Worm (Caenorhabditis elegans) whole organism, L4 larva: ENCODE measurements around the gene sre-3.
A peak's percentile ranks its signal among the peaks of the same experiment; 100 is the strongest.

Source experiments
- D1046.2 ChIP-seq: fragments of 200-800 bp; sonication (Bioruptor generic); IDR thresholded peaks from 2 replicates; pipeline ENCODE4 v1.3.6; 2022; ENCODE audit warnings: missing genetic modification characterization, missing compliant biosample characterization
- F10B5.3 ChIP-seq: sonication (generic microtip); optimal IDR thresholded peaks from 2 replicates; lab custom pipeline; 2016; ENCODE audit warnings: mild to moderate bottlenecking, missing genetic modification characterization, missing compliant biosample characterization
- R02D3.7 ChIP-seq: fragments of 150-350 bp; sonication (generic microtip); optimal IDR thresholded peaks from 3 replicates; lab custom pipeline; 2014; ENCODE audit warnings: missing biosample characterization, missing genetic modification characterization
- Y105C5A.15 ChIP-seq: fragments of 200-800 bp; sonication (Bioruptor generic); IDR thresholded peaks from 2 replicates; pipeline ENCODE4 v1.3.6; 2022; ENCODE audit warnings: missing genetic modification characterization, missing compliant biosample characterization
- aha-1 ChIP-seq: fragments of 150-350 bp; peaks from one replicate; lab custom pipeline; 2014; ENCODE audit warnings: missing biosample characterization, missing genetic modification characterization
- attf-4 ChIP-seq: sonication (generic microtip); optimal IDR thresholded peaks from 3 replicates; lab custom pipeline; 2017; ENCODE audit warnings: missing biosample characterization, missing genetic modification characterization
- ceh-62 ChIP-seq: sonication (generic microtip); optimal IDR thresholded peaks from 2 replicates; lab custom pipeline; 2017; ENCODE audit warnings: missing biosample characterization, missing genetic modification characterization
- cey-2 ChIP-seq: sonication (generic microtip); optimal IDR thresholded peaks from 3 replicates; lab custom pipeline; 2017; ENCODE audit warnings: missing genetic modification characterization, mild to moderate bottlenecking, missing compliant biosample characterization, antibody characterized with exemption, borderline replicate concordance; ENCODE audit not compliant: insufficient read depth
- daf-19 ChIP-seq: fragments of 200-800 bp; sonication (Bioruptor generic); conservative IDR thresholded peaks from 2 replicates; pipeline ENCODE4 v1.3.6; 2022; ENCODE audit warnings: missing genetic modification characterization, missing compliant biosample characterization
- dmd-6 ChIP-seq: fragments of 200-800 bp; sonication (Bioruptor generic); IDR thresholded peaks from 2 replicates; pipeline ENCODE4 v1.3.6; 2022; ENCODE audit warnings: missing genetic modification reagents, missing genetic modification characterization, missing compliant biosample characterization
- hif-1 ChIP-seq, 2 experiments: sonication (generic microtip); optimal IDR thresholded peaks; 2 replicates each; lab custom pipeline; 2016 to 2017; ENCODE audit warnings: missing compliant biosample characterization in 2 of 2, missing genetic modification characterization in 2 of 2, missing genetic modification reagents in 2 of 2, missing genotype in 2 of 2, mild to moderate bottlenecking in 1 of 2
- hlh-11 ChIP-seq: fragments of 200-800 bp; sonication (Bioruptor generic); optimal IDR thresholded peaks from 2 replicates; lab custom pipeline; 2018; ENCODE audit warnings: mild to moderate bottlenecking, missing genetic modification characterization, missing compliant biosample characterization
- hlh-30 ChIP-seq: sonication (generic microtip); optimal IDR thresholded peaks from 2 replicates; lab custom pipeline; 2017; ENCODE audit warnings: antibody characterized with exemption, mild to moderate bottlenecking, missing genetic modification characterization, missing compliant biosample characterization; ENCODE audit not compliant: insufficient read depth
- hmg-1.1 ChIP-seq: fragments of 200-800 bp; sonication (Bioruptor generic); IDR thresholded peaks from 2 replicates; pipeline ENCODE4 v1.3.6; 2022; ENCODE audit warnings: missing genetic modification reagents, missing genetic modification characterization, missing compliant biosample characterization
- lin-1 ChIP-seq: fragments of 200-800 bp; sonication (Bioruptor generic); IDR thresholded peaks from 2 replicates; pipeline ENCODE4 v1.3.6; 2022; ENCODE audit warnings: missing genetic modification reagents, missing genetic modification characterization, missing compliant biosample characterization
- lir-3 ChIP-seq: sonication (generic microtip); optimal IDR thresholded peaks from 2 replicates; lab custom pipeline; 2016; ENCODE audit warnings: mild to moderate bottlenecking, missing genetic modification characterization, missing compliant biosample characterization
- lsy-2 ChIP-seq, 2 experiments: fragments of 150-350 bp in 1 of 2; sonication (generic microtip) in 1 of 2; optimal IDR thresholded peaks; 2 replicates each; lab custom pipeline; 2014 to 2017; ENCODE audit warnings: missing biosample characterization in 2 of 2, missing genetic modification characterization in 2 of 2
- madf-5 ChIP-seq, 2 experiments: fragments of 200-800 bp; sonication (Bioruptor generic); IDR thresholded peaks; 2 replicates each; pipeline ENCODE4 v1.3.6; 2022; ENCODE audit warnings: missing compliant biosample characterization in 2 of 2, missing genetic modification characterization in 2 of 2
- mdl-1 ChIP-seq, 2 experiments: fragments of 150-350 bp in 1 of 2; sonication (generic microtip) in 1 of 2; optimal IDR thresholded peaks; 2 replicates each; lab custom pipeline; 2014 to 2017; ENCODE audit warnings: missing biosample characterization in 2 of 2, missing genetic modification characterization in 2 of 2
- mdt-29 ChIP-seq: fragments of 200-800 bp; sonication (Bioruptor generic); IDR thresholded peaks from 2 replicates; pipeline ENCODE4 v1.3.6; 2022; ENCODE audit warnings: missing genetic modification reagents, missing genetic modification characterization, missing compliant biosample characterization
- mep-1 ChIP-seq: fragments of 150-350 bp; sonication (generic microtip); optimal IDR thresholded peaks from 3 replicates; lab custom pipeline; 2014; ENCODE audit warnings: missing biosample characterization, missing genetic modification characterization
- mxl-3 ChIP-seq: fragments of 200-800 bp; sonication (Bioruptor generic); optimal IDR thresholded peaks from 2 replicates; lab custom pipeline; 2018; ENCODE audit warnings: mild to moderate bottlenecking, missing genetic modification characterization, missing compliant biosample characterization
- nhr-10 ChIP-seq: fragments of 150-350 bp; optimal IDR thresholded peaks from 2 replicates; lab custom pipeline; 2014; ENCODE audit warnings: missing biosample characterization, missing genetic modification characterization
- nhr-11 ChIP-seq: fragments of 150-350 bp; optimal IDR thresholded peaks from 2 replicates; lab custom pipeline; 2014; ENCODE audit warnings: missing biosample characterization, missing genetic modification characterization
- nhr-111 ChIP-seq: fragments of 200-800 bp; sonication (Bioruptor generic); optimal IDR thresholded peaks from 2 replicates; lab custom pipeline; 2018; ENCODE audit warnings: mild to moderate bottlenecking, missing genetic modification characterization, missing compliant biosample characterization
- nhr-25 ChIP-seq: sonication (generic microtip); optimal IDR thresholded peaks from 2 replicates; lab custom pipeline; 2017; ENCODE audit warnings: missing genetic modification characterization, mild to moderate bottlenecking, missing compliant biosample characterization, antibody characterized with exemption, moderate library complexity, borderline replicate concordance; ENCODE audit not compliant: insufficient read depth
- nhr-28 ChIP-seq: fragments of 150-350 bp; optimal IDR thresholded peaks from 2 replicates; lab custom pipeline; 2014; ENCODE audit warnings: missing biosample characterization, missing genetic modification characterization
- pha-4 ChIP-seq, 2 experiments: fragments of 150-350 bp in 1 of 2; fragments of 200-800 bp in 1 of 2; sonication (Bioruptor generic) in 1 of 2; IDR thresholded peaks in 1 of 2; optimal IDR thresholded peaks in 1 of 2; 2 replicates each; pipeline versions ENCODE4 v1.3.6 to Lab custom; 2014 to 2022; ENCODE audit warnings: missing genetic modification characterization in 2 of 2, missing genetic modification reagents in 2 of 2, missing biosample characterization in 1 of 2, missing compliant biosample characterization in 1 of 2
- snpc-4 ChIP-seq: fragments of 150-350 bp; optimal IDR thresholded peaks from 2 replicates; lab custom pipeline; 2014; ENCODE audit warnings: missing biosample characterization, missing genetic modification characterization
- tra-1 ChIP-seq: fragments of 200-800 bp; sonication (Bioruptor generic); IDR thresholded peaks from 2 replicates; pipeline ENCODE4 v1.3.6; 2022; ENCODE audit warnings: missing genetic modification reagents, missing genetic modification characterization, missing compliant biosample characterization
- unc-62 ChIP-seq, 3 experiments: fragments of 150-350 bp in 1 of 3; sonication (generic microtip); optimal IDR thresholded peaks in 2 of 3; peaks in 1 of 3; 1 replicate in 1 of 3; 2 replicates in 2 of 3; lab custom pipeline; 2014 to 2017; ENCODE audit warnings: missing biosample characterization in 3 of 3, missing genetic modification characterization in 3 of 3, missing genetic modification reagents in 3 of 3, missing genotype in 1 of 3
- zag-1 ChIP-seq: fragments of 150-350 bp; optimal IDR thresholded peaks from 2 replicates; lab custom pipeline; 2014; ENCODE audit warnings: missing biosample characterization, missing genetic modification characterization
- zip-2 ChIP-seq: fragments of 150-350 bp; optimal IDR thresholded peaks from 2 replicates; lab custom pipeline; 2014; ENCODE audit warnings: missing biosample characterization, missing genetic modification characterization

The sre-3 gene

ce11 chrII:7337469-7337893 lies 48.1 kb upstream of the sre-3 start (continued):
- TF ChIP-seq mxl-3 (peak; percentile 94), mdt-29 (GFP tag; lab: Robert Waterston, UW) (no peak), zag-1 (no peak), tra-1 (no peak; the same call in 1 of the 2 replicates), nhr-111 (no peak), R02D3.7 (no peak), hmg-1.1 (GFP tag; lab: Robert Waterston, UW) (peak; percentile 61)
- TF ChIP-seq, all 104 proteins: peak for 45

ce11 chrII:7338995-7339394 lies 46.5 kb upstream of the sre-3 start, which contains the start of gene nhr-21:
Gene nhr-21 (plus strand): TSS chrII:7339229.
- TF ChIP-seq unc-62 (GFP tag; optimal IDR thresholded peaks at IDR 0.05 in 1 of 2; lab: Kevin White, UChicago) (peak in 1 of 2 experiments; percentile 87), unc-62 (tag; optimal IDR thresholded peaks at IDR 0.05; lab: Kevin White, UChicago) (no peak), cey-2 (peak; percentile 19), lir-3 (tag; lab: Kevin White, UChicago) (no peak), mdl-1 (tag; optimal IDR thresholded peaks at IDR 0.05; lab: Kevin White, UChicago) (peak in 1 of 2 experiments; percentile 76), nhr-25 (tag; lab: Kevin White, UChicago) (peak; percentile 16), nhr-28 (tag; lab: Kevin White, UChicago) (peak; percentile 87), lin-1 (GFP tag; lab: Robert Waterston, UW) (0 out of 2 replicates have a peak, but pooled peaks have one; percentile 26), Y105C5A.15 (GFP tag; lab: Robert Waterston, UW) (no peak), nhr-11 (tag; lab: Kevin White, UChicago) (peak; percentile 42), mxl-3 (peak; percentile 64), zip-2 (tag; lab: Kevin White, UChicago) (no peak), hlh-11 (peak; percentile 70), D1046.2 (GFP tag; lab: Robert Waterston, UW) (no peak), hlh-30 (peak; percentile 79), nhr-10 (tag; lab: Kevin White, UChicago) (no peak), dmd-6 (GFP tag; lab: Robert Waterston, UW) (peak; percentile 57; the same call in 1 of the 2 replicates), mep-1 (peak; percentile 17), lsy-2 (tag; optimal IDR thresholded peaks at IDR 0.05; lab: Kevin White, UChicago) (peak in 1 of 2 experiments; percentile 52)
- TF ChIP-seq, all 104 proteins: peak for 13

- no peak for TF ChIP-seq pha-4 (GFP tag; IDR thresholded peaks at IDR 0.05; lab: Robert Waterston, UW)
- peak; percentile 85 for TF ChIP-seq pha-4 (tag; optimal IDR thresholded peaks at IDR 0.05; lab: Kevin White, UChicago)
- peak; percentile 5 for TF ChIP-seq nhr-28 (tag; lab: Kevin White, UChicago)
- TF ChIP-seq dmd-6 (GFP tag; lab: Robert Waterston, UW), result 0 out of 2 replicates have a peak, but pooled peaks have one; percentile 18
- TF ChIP-seq attf-4 (tag; lab: Kevin White, UChicago), result no peak
- TF ChIP-seq F10B5.3 (tag; lab: Kevin White, UChicago), result no peak
- no peak for TF ChIP-seq daf-19 (GFP tag; lab: Robert Waterston, UW)
- TF ChIP-seq zip-2 (tag; lab: Kevin White, UChicago), result no peak
- no peak for TF ChIP-seq lin-1 (GFP tag; lab: Robert Waterston, UW)
- TF ChIP-seq snpc-4, result no peak
These were observed 44.8 kb upstream of the sre-3 start for ce11 chrII:7340703-7341102.

ce11 chrII:7341572-7342303 lies 43.8 kb upstream of the sre-3 start:
- peak; percentile 55 to 73 for TF ChIP-seq hif-1 (tag; optimal IDR thresholded peaks at IDR 0.05; lab: Kevin White, UChicago)
- TF ChIP-seq madf-5 (GFP tag; IDR thresholded peaks at IDR 0.05; lab: Robert Waterston, UW), result no peak
- peak; percentile 9 for TF ChIP-seq hlh-30
- peak; percentile 18 for TF ChIP-seq hlh-11
- peak in 1 of 2 experiments; percentile 26 for TF ChIP-seq unc-62 (GFP tag; optimal IDR thresholded peaks at IDR 0.05 in 1 of 2; lab: Kevin White, UChicago)
- no peak for TF ChIP-seq unc-62 (tag; optimal IDR thresholded peaks at IDR 0.05; lab: Kevin White, UChicago)
- no peak for TF ChIP-seq ceh-62 (tag; lab: Kevin White, UChicago)
- TF ChIP-seq aha-1 (tag; lab: Kevin White, UChicago), result peak; percentile 97
- peak; percentile 19; the same call in 1 of the 2 replicates for TF ChIP-seq dmd-6 (GFP tag; lab: Robert Waterston, UW)
